Worm (Caenorhabditis elegans): ENCODE results near the gene vit-1.
A peak's percentile ranks its signal among the peaks of the same experiment; 100 is the strongest.

DNA sequence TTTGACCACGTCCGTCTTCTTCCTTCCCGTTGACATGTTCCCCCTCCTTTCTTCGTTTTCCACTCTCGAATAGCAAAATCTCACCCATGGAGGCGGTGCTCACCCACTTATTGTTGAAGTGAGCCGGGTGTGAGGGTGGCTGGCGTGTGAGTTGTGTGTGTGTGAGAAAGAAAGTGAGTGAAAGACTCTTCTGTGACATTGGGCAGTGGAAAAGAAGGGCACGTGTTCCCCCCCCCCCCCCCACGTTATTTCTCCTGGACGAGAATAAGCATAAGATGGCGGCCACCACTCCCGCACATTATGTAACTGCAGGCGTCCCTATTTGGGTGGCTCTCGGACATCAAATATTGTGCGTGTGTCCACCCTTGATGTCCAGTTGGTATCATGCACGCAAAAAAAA lies 17.5 kb upstream of the vit-1 start:
- TF ChIP-seq nhr-237 (tag; optimal IDR thresholded peaks at IDR 0.05) = no peak
- TF ChIP-seq daf-19 (GFP tag; conservative IDR thresholded peaks at IDR 0.05) = no peak
- TF ChIP-seq egl-27 (tag; optimal IDR thresholded peaks at IDR 0.05) = no peak
- TF ChIP-seq dve-1 (tag; optimal IDR thresholded peaks at IDR 0.05; ENCODE audit: insufficient read depth) = no peak
- TF ChIP-seq gei-8 (GFP tag; optimal IDR thresholded peaks at IDR 0.05) = no peak
- no peak for TF ChIP-seq unc-39 (tag; optimal IDR thresholded peaks at IDR 0.05)
- peak; percentile 48 for TF ChIP-seq aha-1 (tag)
- no peak for TF ChIP-seq fos-1 (tag; optimal IDR thresholded peaks at IDR 0.05)
- TF ChIP-seq ceh-20 (GFP tag; IDR thresholded peaks at IDR 0.05) = no peak
- TF ChIP-seq lin-39 (tag; optimal IDR thresholded peaks at IDR 0.05) = no peak
- TF ChIP-seq zag-1 (tag; optimal IDR thresholded peaks at IDR 0.05) = no peak
- TF ChIP-seq ama-1 (optimal IDR thresholded peaks at IDR 0.05) = no peak
- no peak for TF ChIP-seq skn-1 (tag; optimal IDR thresholded peaks at IDR 0.05)
- TF ChIP-seq Y105C5A.15 (GFP tag; IDR thresholded peaks at IDR 0.05) = no peak
